Worm (Caenorhabditis elegans): ENCODE results near the gene clec-39.

clec-39 gene

DNA sequence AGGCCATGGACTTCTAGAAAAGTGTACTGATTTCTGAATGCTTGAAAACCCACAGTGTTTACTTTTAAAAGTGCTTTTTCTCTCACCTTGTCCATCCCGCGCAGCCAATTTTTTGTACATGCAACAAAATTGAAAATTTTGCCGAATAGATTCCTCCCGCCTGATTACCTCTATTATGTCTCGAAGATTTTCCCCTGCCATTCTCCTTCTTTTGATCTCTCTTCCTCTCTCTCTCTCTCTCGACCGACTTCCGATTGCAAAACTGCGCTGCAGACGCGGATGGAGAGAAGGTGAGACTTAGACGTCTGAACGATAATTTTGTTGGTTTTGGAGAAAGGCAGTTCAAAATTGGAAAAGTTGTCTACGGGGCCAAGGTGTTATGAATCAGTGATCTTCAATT lies 35.4 kb downstream of the clec-39 start:
- no peak for TF ChIP-seq dao-5 (tag; optimal IDR thresholded peaks at IDR 0.05)
- no peak for TF ChIP-seq him-1 (tag; optimal IDR thresholded peaks at IDR 0.05)
- TF ChIP-seq W03F9.2 (tag; optimal IDR thresholded peaks at IDR 0.05), result no peak

DNA sequence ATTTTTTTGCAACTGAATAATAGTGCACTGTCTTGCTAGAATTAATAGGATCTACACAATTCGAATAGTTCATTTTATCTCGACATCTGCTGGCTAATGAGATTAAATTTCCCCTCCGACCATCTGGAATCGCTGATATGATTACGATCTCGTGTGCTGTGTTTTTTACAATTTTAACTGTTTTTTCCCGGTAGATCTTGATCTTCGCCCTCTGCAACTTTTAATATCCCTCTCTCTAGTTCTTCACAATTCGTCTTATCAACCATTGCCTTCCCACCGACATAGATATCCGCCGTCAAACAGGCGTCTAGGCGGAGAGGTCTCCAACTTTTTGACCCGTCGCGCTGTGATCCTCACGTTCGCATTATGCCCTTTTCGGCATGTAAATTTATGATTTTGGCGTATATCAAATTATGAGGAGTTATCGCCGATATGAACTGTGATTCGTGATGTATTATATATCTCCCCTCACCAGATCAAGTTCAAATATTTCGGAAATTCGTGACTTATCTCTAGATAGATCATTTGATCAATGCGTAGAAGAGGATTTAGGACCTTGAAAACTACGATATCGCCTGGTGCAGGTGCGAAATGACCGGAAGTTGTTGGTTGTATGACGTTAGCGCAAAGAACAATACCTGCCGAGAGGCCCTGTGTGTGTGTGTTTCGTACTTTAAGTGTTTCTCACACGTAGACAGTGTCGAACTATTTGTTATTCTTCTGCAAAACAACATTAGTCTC lies 39.6 kb downstream of the clec-39 start:
- TF ChIP-seq him-1 (tag; optimal IDR thresholded peaks at IDR 0.05) (no peak), dao-5 (tag; optimal IDR thresholded peaks at IDR 0.05) (no peak), W03F9.2 (tag; optimal IDR thresholded peaks at IDR 0.05) (no peak)

DNA sequence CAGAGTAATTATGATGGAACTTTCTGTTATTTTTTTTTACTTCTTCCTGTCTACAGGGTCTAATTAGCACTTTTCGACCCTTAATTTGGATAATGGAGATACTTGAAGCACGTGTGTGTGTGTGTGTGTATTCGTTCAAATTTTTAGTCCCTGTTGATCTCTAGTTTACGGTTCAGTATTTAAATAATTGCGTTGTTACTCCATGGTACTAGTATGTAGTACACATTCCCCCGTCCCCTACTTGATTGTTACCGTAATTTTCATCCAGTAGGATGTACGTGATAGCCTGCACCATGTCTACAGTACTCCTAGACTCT lies 40.2 kb downstream of the clec-39 start:
- TF ChIP-seq him-1 (tag; optimal IDR thresholded peaks at IDR 0.05), result no peak
- no peak for TF ChIP-seq dao-5 (tag; optimal IDR thresholded peaks at IDR 0.05)
- no peak for TF ChIP-seq W03F9.2 (tag; optimal IDR thresholded peaks at IDR 0.05)

DNA sequence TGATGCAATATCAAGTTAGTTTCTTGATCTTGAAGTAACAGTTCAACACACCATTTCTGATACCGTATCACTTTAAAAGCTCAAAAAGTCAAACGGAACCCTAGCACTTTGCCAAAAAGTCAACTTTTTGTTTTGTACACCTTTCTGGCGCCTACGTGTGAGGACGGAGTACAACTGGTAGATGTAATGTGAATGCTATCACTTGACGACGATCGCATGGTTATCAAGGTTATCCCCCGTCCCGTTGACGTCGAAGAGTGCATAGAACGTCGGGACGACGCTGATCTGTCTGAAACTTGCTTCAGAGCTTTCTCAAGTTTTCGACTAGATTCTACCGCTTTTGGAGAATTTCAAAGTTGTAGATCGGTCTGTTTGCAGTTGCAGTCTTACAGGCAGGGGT lies 40.9 kb downstream of the clec-39 start:
- TF ChIP-seq him-1 (tag; optimal IDR thresholded peaks at IDR 0.05) (no peak), W03F9.2 (tag; optimal IDR thresholded peaks at IDR 0.05) (no peak), dao-5 (tag; optimal IDR thresholded peaks at IDR 0.05) (no peak)

DNA sequence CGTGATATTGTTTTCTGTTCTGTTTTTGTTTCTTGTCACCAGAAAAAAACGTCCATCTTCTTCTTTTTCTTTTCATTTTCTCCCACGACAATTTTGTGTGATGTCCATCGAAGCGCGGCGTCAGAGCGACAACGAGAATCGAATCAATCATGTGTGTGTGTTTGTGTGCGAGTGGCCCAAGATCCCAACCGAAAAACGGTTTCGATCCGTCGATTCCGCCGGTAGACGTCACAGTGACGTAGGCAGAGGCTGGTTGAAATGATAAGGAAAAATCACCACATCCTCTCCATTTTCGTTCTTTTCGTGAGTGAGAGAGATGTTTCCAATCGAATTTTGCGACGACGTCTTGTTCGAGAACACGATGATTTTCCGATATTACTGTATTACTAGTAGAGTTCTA lies 41.5 kb downstream of the clec-39 start:
- TF ChIP-seq W03F9.2 (tag; optimal IDR thresholded peaks at IDR 0.05) (no peak), dao-5 (tag; optimal IDR thresholded peaks at IDR 0.05) (no peak), him-1 (tag; optimal IDR thresholded peaks at IDR 0.05) (no peak)

DNA sequence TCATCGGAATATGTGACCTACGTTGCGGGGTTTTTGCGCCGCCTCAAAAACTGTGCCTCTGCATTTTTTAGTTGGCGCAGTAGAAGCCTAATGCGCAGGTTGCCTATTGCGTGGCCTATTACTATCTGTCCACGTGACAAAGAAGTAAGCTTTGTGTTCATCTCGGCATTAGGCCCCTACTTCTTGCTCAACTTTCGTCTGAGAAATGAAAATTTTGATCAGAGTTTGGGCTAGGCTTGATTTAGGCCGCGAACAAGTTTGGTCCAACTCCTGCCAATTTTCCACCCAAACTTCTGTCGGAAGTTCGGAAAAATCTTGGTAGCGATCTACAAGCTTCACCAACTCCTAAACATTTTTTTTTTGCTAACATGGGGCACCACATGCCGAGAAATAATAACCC lies 42.9 kb downstream of the clec-39 start:
- TF ChIP-seq dao-5 (tag; optimal IDR thresholded peaks at IDR 0.05) (no peak), W03F9.2 (tag; optimal IDR thresholded peaks at IDR 0.05) (no peak), him-1 (tag; optimal IDR thresholded peaks at IDR 0.05) (no peak)

DNA sequence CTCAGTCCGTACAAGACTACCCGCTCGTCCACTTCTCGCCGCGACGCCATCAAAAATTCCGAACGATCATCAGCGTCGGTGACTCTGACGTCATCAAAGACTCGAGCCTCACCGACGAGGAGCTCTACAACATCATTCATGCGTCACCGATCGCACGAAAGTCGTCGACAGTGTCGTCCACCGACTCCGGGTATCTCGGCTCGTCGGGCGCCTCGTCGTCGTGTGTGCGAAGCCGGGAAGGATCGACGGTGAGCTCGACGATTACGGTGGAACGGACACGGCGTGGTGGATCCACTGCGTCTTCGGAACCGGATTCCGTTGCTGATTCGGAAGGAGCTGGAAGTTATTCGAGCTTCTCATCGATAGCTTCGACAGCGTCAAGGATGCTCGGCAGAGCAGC lies 45.7 kb downstream of the clec-39 start:
- no peak for TF ChIP-seq W03F9.2 (tag; optimal IDR thresholded peaks at IDR 0.05)
- TF ChIP-seq him-1 (tag; optimal IDR thresholded peaks at IDR 0.05), result no peak
- no peak for TF ChIP-seq dao-5 (tag; optimal IDR thresholded peaks at IDR 0.05)

DNA sequence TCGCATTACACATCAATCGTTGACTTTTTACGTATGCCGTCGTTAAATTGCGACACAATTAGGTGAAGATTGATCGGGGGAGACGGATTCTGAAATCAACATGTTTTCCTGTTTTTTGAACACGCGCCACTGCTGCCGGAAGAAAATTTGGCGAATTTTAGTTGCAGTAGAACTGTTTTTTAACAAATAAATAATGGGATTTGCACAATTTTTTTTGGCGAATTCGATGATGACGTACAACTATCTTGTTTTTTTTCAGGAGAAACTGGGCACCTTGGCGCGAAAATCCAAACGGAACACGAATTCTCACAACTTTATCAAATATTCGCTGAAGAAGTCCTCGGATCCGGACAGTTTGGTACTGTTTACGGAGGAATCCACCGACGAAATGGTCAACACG lies 46.9 kb downstream of the clec-39 start:
- no peak for TF ChIP-seq him-1 (tag; optimal IDR thresholded peaks at IDR 0.05)
- no peak for TF ChIP-seq dao-5 (tag; optimal IDR thresholded peaks at IDR 0.05)
- no peak for TF ChIP-seq W03F9.2 (tag; optimal IDR thresholded peaks at IDR 0.05)

DNA sequence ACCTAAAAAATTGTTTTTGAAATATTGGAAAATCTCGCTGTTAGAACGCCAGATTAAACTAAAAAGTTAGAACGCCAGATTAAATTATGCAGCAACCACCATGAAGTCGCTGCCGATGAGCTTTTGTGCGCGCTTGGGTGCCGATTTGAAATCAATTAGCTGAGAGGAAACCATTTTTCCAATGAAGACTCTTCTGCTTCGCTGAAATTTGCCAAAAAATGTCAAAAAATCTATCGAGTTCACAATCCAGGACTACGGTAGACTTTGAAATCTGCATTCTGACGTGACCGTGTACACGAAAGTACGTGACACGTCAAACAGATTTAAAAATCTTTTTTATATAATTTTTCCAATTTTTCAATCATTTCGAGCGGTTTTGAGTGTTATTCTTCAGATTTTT lies 49.9 kb downstream of the clec-39 start, which contains the start of gene immt-2:
TSS of gene immt-2 (plus strand) at position 301 of the 400 bp plus-strand sequence.
- TF ChIP-seq dao-5 (tag; optimal IDR thresholded peaks at IDR 0.05) (no peak), W03F9.2 (tag; optimal IDR thresholded peaks at IDR 0.05) (no peak), him-1 (tag; optimal IDR thresholded peaks at IDR 0.05) (no peak)

All from whole organism, L4/young adult.